Worm (Caenorhabditis elegans): ENCODE data around the gene srap-1.

Gene srap-1

DNA sequence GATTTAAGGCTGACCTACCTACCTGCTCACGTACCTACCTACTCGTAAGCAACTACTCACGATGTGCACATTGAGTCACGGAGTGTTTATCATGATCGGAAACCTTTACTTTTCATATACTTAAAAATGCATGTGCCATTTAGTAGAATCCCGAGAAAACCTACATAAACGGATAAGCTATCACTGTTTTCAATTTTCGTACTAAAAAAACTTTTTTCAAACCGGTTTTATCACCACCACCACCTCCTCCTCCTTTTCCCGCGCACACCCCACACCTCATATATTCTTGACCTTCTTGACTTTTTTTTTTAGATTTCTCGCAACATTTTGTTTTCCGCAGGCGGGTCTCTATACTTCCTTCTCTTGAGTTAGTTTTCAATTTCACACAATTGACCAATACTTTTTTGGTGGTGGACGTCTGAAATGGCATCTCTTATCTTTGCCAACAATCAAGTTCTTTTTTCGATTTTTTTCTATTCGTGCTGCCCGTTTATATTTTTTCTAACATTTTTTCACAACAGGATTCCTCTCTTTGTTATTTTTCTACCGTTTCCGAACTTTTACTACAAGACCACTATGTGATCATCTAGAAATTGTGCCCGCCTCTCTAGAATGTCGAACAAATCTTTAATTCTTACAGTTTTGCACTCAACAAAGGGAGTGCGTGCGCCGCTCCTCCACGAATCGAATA is at the start of gene srap-1:
srap-1 (plus strand) TSS at position 641 of the 691 bp plus-strand sequence.
- TF ChIP-seq unc-62 (GFP tag; optimal IDR thresholded peaks at IDR 0.05 in 1 of 2) (peak in 1 of 2 experiments; percentile 50), unc-62 (tag; optimal IDR thresholded peaks at IDR 0.05) (no peak), nhr-76 (tag; optimal IDR thresholded peaks at IDR 0.05) (no peak)

DNA sequence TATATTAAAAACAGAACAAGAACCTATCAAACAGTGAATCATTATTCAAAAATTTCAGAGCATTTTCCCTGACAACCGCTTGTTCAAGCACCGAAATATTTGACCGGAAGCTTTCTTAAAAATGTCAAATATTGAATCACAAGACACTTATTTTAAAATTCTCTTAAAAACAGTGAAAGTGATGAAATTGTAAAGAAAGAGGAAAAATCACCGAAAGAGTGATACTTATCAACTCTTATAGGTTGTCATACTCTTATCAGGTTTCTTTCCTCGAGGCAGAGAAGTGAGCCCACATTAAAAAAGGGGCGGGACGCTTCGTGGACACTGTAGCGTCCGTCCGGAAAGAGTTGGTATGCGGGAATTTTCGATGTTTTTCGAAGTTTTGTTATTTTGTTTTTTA is 49.2 kb upstream of the srap-1 start:
- no peak for TF ChIP-seq mes-2 (tag; optimal IDR thresholded peaks at IDR 0.05; ENCODE audit: poor library complexity, severe bottlenecking)
- TF ChIP-seq dpl-1 (GFP tag; optimal IDR thresholded peaks at IDR 0.05) = no peak
- no peak for TF ChIP-seq lin-39 (tag; optimal IDR thresholded peaks at IDR 0.05)
- peak; percentile 65 for TF ChIP-seq dve-1 (tag; optimal IDR thresholded peaks at IDR 0.05; ENCODE audit: insufficient read depth)
- no peak for TF ChIP-seq rbr-2 (tag; optimal IDR thresholded peaks at IDR 0.05)
- peak; percentile 47 for TF ChIP-seq nhr-28 (tag; optimal IDR thresholded peaks at IDR 0.05)
- peak; percentile 40 for TF ChIP-seq nhr-10 (tag; optimal IDR thresholded peaks at IDR 0.05)
- 0 out of 2 replicates have a peak, but pooled peaks have one; percentile 32 for TF ChIP-seq php-3 (GFP tag; IDR thresholded peaks at IDR 0.05)
- no peak for TF ChIP-seq D1046.2 (GFP tag; IDR thresholded peaks at IDR 0.05)
- no peak for TF ChIP-seq daf-8 (GFP tag; IDR thresholded peaks at IDR 0.05)
- no peak for TF ChIP-seq mxl-3 (GFP tag; optimal IDR thresholded peaks at IDR 0.05)
- TF ChIP-seq gei-8 (GFP tag; optimal IDR thresholded peaks at IDR 0.05) = no peak
- TF ChIP-seq pha-4 (GFP tag; IDR thresholded peaks at IDR 0.05) = no peak
- no peak for TF ChIP-seq pha-4 (tag; optimal IDR thresholded peaks at IDR 0.05)
- TF ChIP-seq ceh-32 (tag; optimal IDR thresholded peaks at IDR 0.05; ENCODE audit: poor library complexity) = no peak
- TF ChIP-seq ceh-82 (tag; optimal IDR thresholded peaks at IDR 0.05) = no peak
- TF ChIP-seq spr-1 (tag; optimal IDR thresholded peaks at IDR 0.05) = no peak
- TF ChIP-seq F37D6.2 (tag; optimal IDR thresholded peaks at IDR 0.05) = no peak
- no peak for TF ChIP-seq T26A8.4 (GFP tag; IDR thresholded peaks at IDR 0.05)
- no peak for TF ChIP-seq arid-1 (GFP tag; conservative IDR thresholded peaks at IDR 0.05)
- no peak for TF ChIP-seq R02D3.7 (tag; optimal IDR thresholded peaks at IDR 0.05)
- TF ChIP-seq aly-2 (tag; optimal IDR thresholded peaks at IDR 0.05) = no peak
- no peak for TF ChIP-seq madf-9 (GFP tag; conservative IDR thresholded peaks at IDR 0.05)
- no peak for TF ChIP-seq ceh-44 (GFP tag; IDR thresholded peaks at IDR 0.05)
- TF ChIP-seq nhr-48 (tag; optimal IDR thresholded peaks at IDR 0.05) = peak; percentile 8
- TF ChIP-seq tra-1 (GFP tag; IDR thresholded peaks at IDR 0.05) = no peak
- TF ChIP-seq hlh-30 (tag; optimal IDR thresholded peaks at IDR 0.05; ENCODE audit: insufficient read depth) = peak; percentile 56
- TF ChIP-seq Y48G9A.11 (GFP tag; IDR thresholded peaks at IDR 0.05) = no peak
- no peak for TF ChIP-seq lin-15B (tag; optimal IDR thresholded peaks at IDR 0.05)
- no peak for TF ChIP-seq zip-2 (tag; optimal IDR thresholded peaks at IDR 0.05)
- TF ChIP-seq dmd-6 (GFP tag; IDR thresholded peaks at IDR 0.05) = peak; percentile 52
- no peak for TF ChIP-seq mdl-1 (tag; optimal IDR thresholded peaks at IDR 0.05)
- peak; percentile 48 for TF ChIP-seq nhr-77 (tag; optimal IDR thresholded peaks at IDR 0.05)
- TF ChIP-seq unc-62 (GFP tag; optimal IDR thresholded peaks at IDR 0.05 in 1 of 2) = peak in 1 of 2 experiments; percentile 20
- no peak for TF ChIP-seq unc-62 (tag; optimal IDR thresholded peaks at IDR 0.05)
- no peak for TF ChIP-seq snpc-1.2 (GFP tag; IDR thresholded peaks at IDR 0.05)
- no peak for TF ChIP-seq attf-4 (tag; optimal IDR thresholded peaks at IDR 0.05)
- TF ChIP-seq hif-1 (tag; optimal IDR thresholded peaks at IDR 0.05) = no peak
- no peak for TF ChIP-seq ztf-7 (tag; optimal IDR thresholded peaks at IDR 0.05)
- TF ChIP-seq daf-16 (GFP tag; optimal IDR thresholded peaks at IDR 0.05) = no peak
- peak; percentile 63 for TF ChIP-seq daf-16 (tag; optimal IDR thresholded peaks at IDR 0.05)
- TF ChIP-seq jun-1 (tag; optimal IDR thresholded peaks at IDR 0.05) = peak; percentile 16
- no peak for TF ChIP-seq daf-12 (tag; optimal IDR thresholded peaks at IDR 0.05)
- no peak for TF ChIP-seq lin-1 (GFP tag; IDR thresholded peaks at IDR 0.05)
- no peak for TF ChIP-seq pqm-1 (tag; optimal IDR thresholded peaks at IDR 0.05)
- no peak for TF ChIP-seq saeg-2 (GFP tag; IDR thresholded peaks at IDR 0.05)
- TF ChIP-seq sdz-12 (GFP tag; optimal IDR thresholded peaks at IDR 0.05) = no peak
- TF ChIP-seq hlh-11 (tag; optimal IDR thresholded peaks at IDR 0.05) = peak; percentile 66
